Fruit fly (Drosophila melanogaster): ENCODE data around the gene UQCR-Q.

- no peak for TF ChIP-seq CG8478 (optimal IDR thresholded peaks at IDR 0.05)
- no peak for TF ChIP-seq CTCF (optimal IDR thresholded peaks at IDR 0.05)
Observed at dm6 chr3L:17495266-17495961, 20.9 kb downstream of the UQCR-Q start.

All from S2 (cell line).